Worm (Caenorhabditis elegans): ENCODE results near the gene pph-4.1.

DNA sequence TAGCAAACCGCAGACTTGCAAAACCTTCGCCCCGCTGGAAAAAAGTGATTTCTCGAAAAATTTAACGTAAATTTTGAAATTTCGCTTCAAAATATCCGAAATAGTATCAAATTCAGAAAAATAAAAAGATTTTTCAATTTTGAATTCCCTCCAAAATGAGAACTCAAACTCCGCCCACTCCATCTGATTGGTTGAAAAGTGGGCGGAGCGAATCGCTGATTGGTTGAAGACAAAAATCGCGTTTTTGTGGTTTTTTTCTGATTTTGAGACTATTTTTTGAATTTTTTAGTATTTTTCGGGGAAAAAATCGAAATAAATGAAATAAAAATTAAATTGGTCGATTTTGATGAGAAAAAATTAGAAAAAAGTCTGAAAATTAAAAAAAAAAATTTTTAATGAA is 2.1 kb downstream of the pph-4.1 start:
- no peak for TF ChIP-seq pha-4 (tag; optimal IDR thresholded peaks at IDR 0.05)
- TF ChIP-seq unc-120 (tag; optimal IDR thresholded peaks at IDR 0.05; ENCODE audit: poor library complexity, severe bottlenecking) = no peak
- TF ChIP-seq hlh-1 (tag; optimal IDR thresholded peaks at IDR 0.05) = no peak
- TF ChIP-seq snpc-4 (tag; optimal IDR thresholded peaks at IDR 0.05) = no peak
- TF ChIP-seq elt-1 (tag; optimal IDR thresholded peaks at IDR 0.05; ENCODE audit: borderline replicate concordance, insufficient read depth) = no peak
- no peak for TF ChIP-seq nhr-237 (tag; optimal IDR thresholded peaks at IDR 0.05)
- no peak for TF ChIP-seq unc-62 (GFP tag; optimal IDR thresholded peaks at IDR 0.05)
- TF ChIP-seq lin-13 (tag; optimal IDR thresholded peaks at IDR 0.05) = no peak
- TF ChIP-seq unc-39 (tag; optimal IDR thresholded peaks at IDR 0.05) = no peak
- TF ChIP-seq lsy-2 (tag; optimal IDR thresholded peaks at IDR 0.05) = no peak
- TF ChIP-seq elt-3 (tag; optimal IDR thresholded peaks at IDR 0.05) = no peak
